Worm (Caenorhabditis elegans): ENCODE measurements around the gene str-246.

DNA sequence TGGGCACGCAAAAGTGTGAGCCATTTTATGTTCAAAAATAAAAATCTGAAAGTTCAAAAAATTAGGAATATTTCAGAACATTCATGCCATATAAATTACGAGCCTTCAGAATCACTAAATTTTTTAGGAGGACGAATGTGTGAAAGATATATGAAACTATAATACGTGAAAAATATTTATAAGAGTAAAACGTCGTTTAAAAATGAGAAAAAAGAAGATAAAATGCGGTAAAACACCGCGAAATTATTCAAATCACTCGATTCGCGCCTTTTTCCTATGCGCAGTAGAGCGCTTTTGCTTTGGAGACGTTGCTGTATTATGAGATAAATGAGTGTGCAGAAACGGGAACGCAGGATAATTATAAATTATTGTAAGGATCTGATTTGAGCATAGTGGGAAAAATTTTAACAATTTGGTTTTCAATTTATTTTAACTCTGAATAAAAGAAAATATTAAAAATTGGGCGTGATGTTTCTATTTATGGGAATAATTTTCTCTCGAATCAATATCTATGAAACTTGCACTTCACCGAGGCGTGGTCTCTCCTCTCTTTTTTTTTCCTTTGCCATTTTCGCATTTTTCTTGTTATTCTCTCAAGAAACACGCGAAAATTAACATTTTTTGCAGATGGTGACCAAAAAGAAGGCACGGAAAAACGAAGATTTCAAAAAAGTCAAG is 41.8 kb downstream of the str-246 start, which contains the start of the genes sup-35 and Y48A6C.4:
- TF ChIP-seq W03F9.2 (tag; optimal IDR thresholded peaks at IDR 0.05) (peak; percentile 86), him-1 (tag; optimal IDR thresholded peaks at IDR 0.05) (no peak)

Data from whole organism, L4/young adult.